Fruit fly (Drosophila melanogaster) whole organism, prepupa: ENCODE results near the gene CG15308.

ENCODE experiments used
- Blimp-1 ChIP-seq: fragments of 200-800 bp; sonication (Bioruptor generic); optimal IDR thresholded peaks from 3 replicates; lab custom pipeline; 2017; ENCODE audit warnings: missing biosample characterization, missing genetic modification characterization, mild to moderate bottlenecking, moderate library complexity, missing genetic modification reagents
- CG10631 ChIP-seq: fragments of 200-800 bp; sonication (Bioruptor generic); optimal IDR thresholded peaks from 2 replicates; lab custom pipeline; 2016; ENCODE audit warnings: missing biosample characterization, missing genetic modification characterization
- CG10669 ChIP-seq: fragments of 200-800 bp; sonication (Bioruptor generic); optimal IDR thresholded peaks from 3 replicates; lab custom pipeline; 2018; ENCODE audit warnings: missing biosample characterization, mild to moderate bottlenecking, missing genetic modification characterization, moderate library complexity
- CG11294 ChIP-seq: fragments of 200-800 bp; sonication (Bioruptor generic); IDR thresholded peaks from 2 replicates; pipeline ENCODE4 v1.3.6; 2022; ENCODE audit warnings: missing biosample characterization, missing genetic modification characterization
- CG11762 ChIP-seq: fragments of 200-800 bp; sonication (Bioruptor generic); optimal IDR thresholded peaks from 3 replicates; lab custom pipeline; 2016; ENCODE audit warnings: missing biosample characterization, missing genetic modification characterization; ENCODE audit not compliant: insufficient read depth
- CG1621 ChIP-seq: fragments of 200-800 bp; sonication (Bioruptor generic); optimal IDR thresholded peaks from 3 replicates; lab custom pipeline; 2018; ENCODE audit warnings: missing biosample characterization, mild to moderate bottlenecking, missing genetic modification characterization
- CG3032 ChIP-seq: fragments of 200-800 bp; optimal IDR thresholded peaks from 2 replicates; lab custom pipeline; 2019; ENCODE audit warnings: missing biosample characterization, mild to moderate bottlenecking, missing genetic modification characterization, moderate library complexity
- CG32006 ChIP-seq: fragments of 200-800 bp; sonication (Bioruptor generic); optimal IDR thresholded peaks from 3 replicates; lab custom pipeline; 2017; ENCODE audit warnings: missing biosample characterization, mild to moderate bottlenecking, missing genetic modification characterization
- CG34406 ChIP-seq: fragments of 200-800 bp; sonication (Bioruptor generic); optimal IDR thresholded peaks from 3 replicates; lab custom pipeline; 2016; ENCODE audit warnings: missing biosample characterization, missing genetic modification characterization
- CG4318 ChIP-seq: fragments of 200-800 bp; sonication (Bioruptor generic); optimal IDR thresholded peaks from 3 replicates; lab custom pipeline; 2017; ENCODE audit warnings: missing biosample characterization, mild to moderate bottlenecking, missing genetic modification characterization
- CG6163 ChIP-seq: fragments of 200-800 bp; sonication (Bioruptor generic); IDR thresholded peaks from 3 replicates; pipeline ENCODE4 v1.3.6; 2022; ENCODE audit warnings: missing biosample characterization, missing genetic modification characterization
- CG6792 ChIP-seq: fragments of 200-800 bp; sonication (Bioruptor generic); optimal IDR thresholded peaks from 3 replicates; lab custom pipeline; 2016; ENCODE audit warnings: missing biosample characterization, missing genetic modification characterization
- CG6854 ChIP-seq: fragments of 200-800 bp; sonication (Bioruptor generic); optimal IDR thresholded peaks from 2 replicates; lab custom pipeline; 2017; ENCODE audit warnings: missing biosample characterization, mild to moderate bottlenecking, missing genetic modification characterization
- CG7368 ChIP-seq: fragments of 200-800 bp; sonication (Bioruptor generic); optimal IDR thresholded peaks from 3 replicates; lab custom pipeline; 2016; ENCODE audit warnings: missing biosample characterization, missing genetic modification characterization
- CG8119 ChIP-seq: fragments of 200-800 bp; sonication (Bioruptor generic); IDR thresholded peaks from 3 replicates; pipeline ENCODE4 v1.3.6; 2022; ENCODE audit warnings: missing biosample characterization, missing genetic modification characterization
- CG8632 ChIP-seq: fragments of 200-800 bp; sonication (Bioruptor generic); optimal IDR thresholded peaks from 3 replicates; lab custom pipeline; 2016; ENCODE audit warnings: missing biosample characterization, missing genetic modification characterization
- CG9139 ChIP-seq: fragments of 200-800 bp; sonication (Bioruptor generic); optimal IDR thresholded peaks from 3 replicates; lab custom pipeline; 2017; ENCODE audit warnings: missing biosample characterization, mild to moderate bottlenecking, missing genetic modification characterization
- Eip78C ChIP-seq: fragments of 200-800 bp; sonication (Bioruptor generic); peaks from one replicate; lab custom pipeline; 2016; ENCODE audit warnings: missing biosample characterization, missing genetic modification characterization
- Ets96B ChIP-seq: fragments of 200-800 bp; optimal IDR thresholded peaks from 2 replicates; lab custom pipeline; 2019; ENCODE audit warnings: missing biosample characterization, mild to moderate bottlenecking, missing genetic modification characterization, moderate library complexity
- Hr38 ChIP-seq: sonication (Bioruptor generic); optimal IDR thresholded peaks from 2 replicates; lab custom pipeline; 2016; ENCODE audit warnings: missing biosample characterization, missing genetic modification characterization
- Hr39 ChIP-seq: fragments of 200-800 bp; sonication (Bioruptor generic); optimal IDR thresholded peaks from 2 replicates; lab custom pipeline; 2016; ENCODE audit warnings: missing biosample characterization, missing genetic modification characterization
- Hr4 ChIP-seq: fragments of 200-800 bp; sonication (Bioruptor generic); optimal IDR thresholded peaks from 3 replicates; lab custom pipeline; 2016; ENCODE audit warnings: missing biosample characterization, missing genetic modification characterization
- Lpt ChIP-seq: fragments of 200-800 bp; sonication (Bioruptor generic); optimal IDR thresholded peaks from 3 replicates; lab custom pipeline; 2016; ENCODE audit warnings: missing biosample characterization, missing genetic modification characterization
- Met ChIP-seq: fragments of 200-800 bp; sonication (Bioruptor generic); optimal IDR thresholded peaks from 3 replicates; lab custom pipeline; 2016; ENCODE audit warnings: missing biosample characterization, missing genetic modification characterization
- OdsH ChIP-seq: fragments of 200-800 bp; sonication (Bioruptor generic); optimal IDR thresholded peaks from 3 replicates; lab custom pipeline; 2016; ENCODE audit warnings: missing biosample characterization, missing genetic modification characterization
- Sox102F ChIP-seq: fragments of 200-800 bp; sonication (Bioruptor generic); optimal IDR thresholded peaks from 2 replicates; lab custom pipeline; 2016; ENCODE audit warnings: missing biosample characterization, mild to moderate bottlenecking, missing genetic modification characterization
- Sox15 ChIP-seq: fragments of 200-800 bp; sonication (Bioruptor generic); optimal IDR thresholded peaks from 3 replicates; lab custom pipeline; 2016; ENCODE audit warnings: missing biosample characterization, missing genetic modification characterization
- achi ChIP-seq: fragments of 200-800 bp; sonication (Bioruptor generic); optimal IDR thresholded peaks from 3 replicates; lab custom pipeline; 2016; ENCODE audit warnings: missing biosample characterization, missing genetic modification characterization
- acj6 ChIP-seq: fragments of 200-800 bp; sonication (Bioruptor generic); optimal IDR thresholded peaks from 3 replicates; lab custom pipeline; 2016; ENCODE audit warnings: missing biosample characterization, missing genetic modification characterization
- dsx ChIP-seq: fragments of 200-800 bp; optimal IDR thresholded peaks from 3 replicates; lab custom pipeline; 2019; ENCODE audit warnings: missing biosample characterization, mild to moderate bottlenecking, missing genetic modification characterization, moderate library complexity; ENCODE audit not compliant: poor library complexity, severe bottlenecking
- esn ChIP-seq: fragments of 200-800 bp; sonication (Bioruptor generic); optimal IDR thresholded peaks from 2 replicates; lab custom pipeline; 2016; ENCODE audit warnings: missing biosample characterization, mild to moderate bottlenecking, missing genetic modification characterization, moderate library complexity
- fd59A ChIP-seq: fragments of 200-800 bp; sonication (Bioruptor generic); optimal IDR thresholded peaks from 2 replicates; lab custom pipeline; 2017; ENCODE audit warnings: missing biosample characterization, mild to moderate bottlenecking, missing genetic modification characterization, missing genetic modification reagents
- net ChIP-seq: fragments of 200-800 bp; sonication (Bioruptor generic); optimal IDR thresholded peaks from 3 replicates; lab custom pipeline; 2016; ENCODE audit warnings: missing biosample characterization, missing genetic modification characterization
- pdm3 ChIP-seq: fragments of 200-800 bp; sonication (Bioruptor generic); optimal IDR thresholded peaks from 3 replicates; lab custom pipeline; 2016; ENCODE audit warnings: missing biosample characterization, missing genetic modification characterization
- salr ChIP-seq, 2 experiments: fragments of 200-800 bp; sonication (Bioruptor generic); optimal IDR thresholded peaks; 3 replicates each; lab custom pipeline; 2016 to 2018; ENCODE audit warnings: missing biosample characterization in 2 of 2, missing genetic modification characterization in 2 of 2, mild to moderate bottlenecking in 1 of 2
- spab ChIP-seq: fragments of 200-800 bp; sonication (Bioruptor generic); optimal IDR thresholded peaks from 2 replicates; lab custom pipeline; 2017; ENCODE audit warnings: missing biosample characterization, mild to moderate bottlenecking, missing genetic modification characterization, missing genetic modification reagents
- ss ChIP-seq, 2 experiments: fragments of 200-800 bp; sonication (Bioruptor generic); optimal IDR thresholded peaks; 2 replicates in 1 of 2; 3 replicates in 1 of 2; lab custom pipeline; 2017 to 2018; ENCODE audit warnings: mild to moderate bottlenecking in 2 of 2, missing biosample characterization in 2 of 2, missing genetic modification characterization in 2 of 2, moderate library complexity in 1 of 2
- vri ChIP-seq: fragments of 200-800 bp; sonication (Bioruptor generic); optimal IDR thresholded peaks from 3 replicates; lab custom pipeline; 2016; ENCODE audit warnings: missing biosample characterization, mild to moderate bottlenecking, missing genetic modification characterization

The CG15308 gene

DNA sequence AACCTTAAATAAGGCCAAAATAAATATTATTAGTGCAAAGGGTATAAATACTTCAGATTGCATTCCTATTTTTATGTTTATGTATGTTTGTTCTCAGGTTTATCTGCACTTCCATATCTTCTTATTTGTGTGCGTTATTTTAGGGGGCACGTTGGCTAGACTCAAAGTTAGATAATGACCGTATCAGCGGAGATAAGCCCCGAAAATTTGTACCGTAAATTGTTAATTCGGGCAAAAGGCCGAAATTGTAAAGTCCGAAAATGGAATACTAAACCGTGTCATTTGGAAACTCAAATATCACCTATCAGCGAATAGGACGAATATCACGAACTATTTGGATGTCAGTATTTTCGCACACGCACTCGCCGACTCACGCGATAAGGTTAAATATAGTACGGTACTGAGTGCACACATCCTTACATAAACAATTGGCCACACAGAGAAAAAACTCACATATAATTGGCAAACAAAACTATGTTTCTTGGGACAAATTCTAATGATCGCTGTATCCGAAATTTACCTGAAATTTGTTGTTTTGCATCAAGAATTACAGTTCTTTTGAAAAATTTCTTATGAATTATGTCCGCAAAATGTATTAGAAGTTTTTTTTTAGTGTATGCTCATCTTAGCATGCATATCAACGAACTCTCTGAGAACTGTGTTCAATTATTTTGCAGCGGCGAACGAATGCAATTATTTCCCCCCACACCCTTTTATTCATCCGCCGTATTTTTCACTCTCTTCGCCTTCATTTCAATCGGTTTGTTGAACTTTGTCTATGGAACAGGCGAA lies 44.4 kb upstream of the CG15308 start, which contains the start of gene Hk (continued):
- TF ChIP-seq Hr39 (GFP tag; lab: Kevin White, UChicago) (peak; percentile 73), Met (GFP tag; lab: Kevin White, UChicago) (peak; percentile 76), Hr38 (peak; percentile 36), achi (GFP tag; lab: Kevin White, UChicago) (peak; percentile 87), esn (peak; percentile 70), CG6163 (peak; percentile 91), Hr4 (GFP tag; lab: Kevin White, UChicago) (peak; percentile 93), CG1621 (tag; lab: Kevin White, UChicago) (peak; percentile 83), CG6792 (GFP tag; lab: Kevin White, UChicago) (peak; percentile 80), Sox15 (GFP tag; lab: Kevin White, UChicago) (peak; percentile 56), salr (GFP tag; optimal IDR thresholded peaks at IDR 0.05; lab: Kevin White, UChicago) (peak; percentile 72 to 77), ss (GFP tag; optimal IDR thresholded peaks at IDR 0.05; lab: Kevin White, UChicago) (peak; percentile 82 to 86), Eip78C (peak; percentile 96), CG11294 (peak; percentile 89), CG10669 (GFP tag; lab: Kevin White, UChicago) (peak; percentile 88), spab (GFP tag; lab: Kevin White, UChicago) (peak; percentile 72), Lpt (peak; percentile 88), CG34406 (GFP tag; lab: Kevin White, UChicago) (peak; percentile 70), CG32006 (GFP tag; lab: Kevin White, UChicago) (peak; percentile 90), CG11762 (peak; percentile 86), net (peak; percentile 87), CG7368 (peak; percentile 87), vri (GFP tag; lab: Kevin White, UChicago) (peak; percentile 48), CG6854 (no peak), CG3032 (tag; lab: Kevin White, UChicago) (peak; percentile 80)

DNA sequence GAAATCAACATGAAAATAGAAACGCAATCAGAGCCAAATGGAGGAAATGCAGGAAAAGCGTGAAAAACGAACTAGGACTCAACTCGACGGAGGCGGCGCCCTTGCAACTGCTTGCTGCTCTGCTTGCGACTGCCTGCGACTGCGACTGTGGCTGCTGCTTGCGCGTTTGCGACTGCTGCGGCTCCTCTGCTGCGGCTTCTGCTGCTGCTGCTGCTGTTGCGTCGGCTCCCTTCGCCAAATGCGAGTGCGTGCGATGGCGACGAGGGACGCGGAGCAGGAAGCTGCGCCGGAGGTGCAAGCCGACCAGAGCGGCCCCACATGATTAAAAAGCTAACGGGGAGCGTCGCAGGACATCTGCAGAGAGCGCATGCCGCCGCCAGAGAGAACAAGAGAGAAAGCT lies 42.2 kb upstream of the CG15308 start:
- TF ChIP-seq Blimp-1 (GFP tag; lab: Kevin White, UChicago) (no peak), pdm3 (GFP tag; lab: Kevin White, UChicago) (no peak), Ets96B (no peak), CG6792 (GFP tag; lab: Kevin White, UChicago) (no peak)

DNA sequence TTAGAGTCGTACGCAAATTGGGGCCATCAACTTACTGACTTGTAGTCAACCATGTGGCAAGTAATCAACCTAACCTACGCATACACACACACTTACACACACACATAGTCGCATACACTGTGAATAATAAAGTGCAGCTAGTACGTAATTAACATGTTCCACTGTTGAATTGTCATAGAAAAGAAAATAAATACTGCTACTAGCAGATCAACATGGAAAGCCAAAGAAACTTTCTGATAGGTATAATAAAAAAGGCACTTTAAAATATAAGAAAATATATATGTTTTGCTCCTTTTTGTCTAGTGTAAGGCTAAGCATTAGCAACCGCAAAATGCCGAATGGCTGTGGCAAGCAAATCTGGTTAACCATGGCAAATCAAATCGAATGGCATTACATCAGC lies 40.6 kb upstream of the CG15308 start:
- no peak for TF ChIP-seq Eip78C
- TF ChIP-seq fd59A: no peak
- TF ChIP-seq CG4318: no peak
- TF ChIP-seq achi (GFP tag; lab: Kevin White, UChicago): no peak
- TF ChIP-seq CG8119 (GFP tag; lab: Robert Waterston, UW): no peak
- no peak for TF ChIP-seq acj6 (GFP tag; lab: Kevin White, UChicago)
- TF ChIP-seq CG9139 (GFP tag; lab: Kevin White, UChicago): no peak
- no peak for TF ChIP-seq OdsH
- TF ChIP-seq CG10631: no peak
- no peak for TF ChIP-seq spab (GFP tag; lab: Kevin White, UChicago)
- TF ChIP-seq, all 60 proteins: peak for 0

DNA sequence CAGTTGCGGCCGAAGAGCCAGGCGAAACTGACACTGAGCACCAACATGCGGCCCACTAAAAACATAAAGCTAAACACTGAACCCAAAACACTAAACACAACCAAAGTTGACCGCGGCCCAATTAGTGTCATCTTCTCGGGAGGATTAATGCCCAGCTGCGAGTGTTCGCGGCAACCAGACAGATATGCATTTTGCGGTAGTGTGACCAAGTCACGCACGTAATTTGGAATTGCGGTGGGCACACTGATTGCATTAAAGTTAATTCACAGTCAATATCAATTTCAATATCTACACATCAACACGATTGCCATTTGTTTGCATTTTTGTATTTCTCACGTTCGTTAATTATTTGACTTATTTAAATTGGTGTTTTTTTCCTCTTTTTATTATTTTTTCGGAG lies 37.3 kb upstream of the CG15308 start:
- TF ChIP-seq CG6792 (GFP tag; lab: Kevin White, UChicago) (no peak), CG8632 (GFP tag; lab: Kevin White, UChicago) (no peak), vri (GFP tag; lab: Kevin White, UChicago) (no peak), CG8119 (GFP tag; lab: Robert Waterston, UW) (no peak), pdm3 (GFP tag; lab: Kevin White, UChicago) (no peak), dsx (GFP tag; lab: Kevin White, UChicago) (no peak), Sox102F (no peak), CG34406 (GFP tag; lab: Kevin White, UChicago) (no peak)
